Worm (Caenorhabditis elegans): ENCODE data around the gene C50F4.12.

Gene C50F4.12

ce11 chrV:9536505-9536904, 3.0 kb downstream of the C50F4.12 start, which contains the start of gene C50F4.4 (continued):
- TF ChIP-seq cebp-1 (GFP tag; IDR thresholded peaks at IDR 0.05) (peak; percentile 34; the same call in 1 of the 2 replicates), cebp-1 (tag; optimal IDR thresholded peaks at IDR 0.05) (no peak), sptf-2 (GFP tag; optimal IDR thresholded peaks at IDR 0.05) (no peak), rec-8 (tag; optimal IDR thresholded peaks at IDR 0.05) (peak in 1 of 2 experiments; percentile 32), somi-1 (GFP tag; optimal IDR thresholded peaks at IDR 0.05) (no peak), egl-44 (GFP tag; IDR thresholded peaks at IDR 0.05) (no peak), rcor-1 (GFP tag; IDR thresholded peaks at IDR 0.05) (peak; percentile 43), bed-2 (GFP tag; IDR thresholded peaks at IDR 0.05) (no peak), nhr-120 (GFP tag; IDR thresholded peaks at IDR 0.05) (no peak), pha-4 (tag; optimal IDR thresholded peaks at IDR 0.05) (no peak), F52B5.7 (tag; optimal IDR thresholded peaks at IDR 0.05) (no peak), tbx-9 (tag; optimal IDR thresholded peaks at IDR 0.05; ENCODE audit: borderline replicate concordance) (no peak), ceh-27 (GFP tag; optimal IDR thresholded peaks at IDR 0.05) (peak; percentile 43), C17E4.6 (GFP tag; IDR thresholded peaks at IDR 0.05) (no peak), madf-8 (GFP tag; conservative IDR thresholded peaks at IDR 0.05) (peak; percentile 49), F57C9.4 (tag; optimal IDR thresholded peaks at IDR 0.05) (no peak)

- TF ChIP-seq nhr-179 (tag; optimal IDR thresholded peaks at IDR 0.05) = no peak
Measured at ce11 chrV:9534621-9535020, 4.9 kb downstream of the C50F4.12 start, which contains the start of gene tag-329. Gene tag-329, plus strand, starts transcription at chrV:9534921.

ce11 chrV:9531477-9531876, 8.1 kb downstream of the C50F4.12 start, which contains the start of the genes C50F4.10 and pfk-1.2:
Gene C50F4.10, minus strand, starts transcription at chrV:9531577.
Gene pfk-1.2, plus strand, starts transcription at chrV:9531801.
- TF ChIP-seq mel-28 (tag; optimal IDR thresholded peaks at IDR 0.05; ENCODE audit: borderline replicate concordance) (no peak), tlf-1 (GFP tag; optimal IDR thresholded peaks at IDR 0.05) (no peak), rcor-1 (GFP tag; IDR thresholded peaks at IDR 0.05) (no peak), madf-10 (tag; optimal IDR thresholded peaks at IDR 0.05) (no peak), K12H6.12 (tag; optimal IDR thresholded peaks at IDR 0.05) (no peak), ZK185.1 (tag; optimal IDR thresholded peaks at IDR 0.05; ENCODE audit: poor library complexity, severe bottlenecking) (no peak), snpc-3.4 (tag; optimal IDR thresholded peaks at IDR 0.05) (no peak), ceh-58 (GFP tag; IDR thresholded peaks at IDR 0.05) (no peak), ztf-18 (tag; optimal IDR thresholded peaks at IDR 0.05) (no peak), lin-40 (tag; optimal IDR thresholded peaks at IDR 0.05) (no peak), madf-8 (GFP tag; conservative IDR thresholded peaks at IDR 0.05) (no peak)

- TF ChIP-seq ceh-91 (GFP tag; IDR thresholded peaks at IDR 0.05) (no peak), zfh-2 (GFP tag; conservative IDR thresholded peaks at IDR 0.05) (no peak), rpc-1 (optimal IDR thresholded peaks at IDR 0.05) (no peak), rpc-1 (tag; optimal IDR thresholded peaks at IDR 0.05) (no peak), tbp1 (GFP tag; optimal IDR thresholded peaks at IDR 0.05) (no peak), ceh-58 (GFP tag; IDR thresholded peaks at IDR 0.05) (no peak), nhr-27 (tag; optimal IDR thresholded peaks at IDR 0.05) (no peak), dpl-1 (GFP tag; optimal IDR thresholded peaks at IDR 0.05) (no peak), lin-35 (GFP tag; optimal IDR thresholded peaks at IDR 0.05) (no peak), ama-1 (optimal IDR thresholded peaks at IDR 0.05) (no peak), ama-1 (GFP tag; optimal IDR thresholded peaks at IDR 0.05) (no peak)
Measured at ce11 chrV:9527984-9528383, 11.6 kb downstream of the C50F4.12 start.
